Fruit fly (Drosophila melanogaster): ENCODE data around the gene Gr61a.

DNA sequence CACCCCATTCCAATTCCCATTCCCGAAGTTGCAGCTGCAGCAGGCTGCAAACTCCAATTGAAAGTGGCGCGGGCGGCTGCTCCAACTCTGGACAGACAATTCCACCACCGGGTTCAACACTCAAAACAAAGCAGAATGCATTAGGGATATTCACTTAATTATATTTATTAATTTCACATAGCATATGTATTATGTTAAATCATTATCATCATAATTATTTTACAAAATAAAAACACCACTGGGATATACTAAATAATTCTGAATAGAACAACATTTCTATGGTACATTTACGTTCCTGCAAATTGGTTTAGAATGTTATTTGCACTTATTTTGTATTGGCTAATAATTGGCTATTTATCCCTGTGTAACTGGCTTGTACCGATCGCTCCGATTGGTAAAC, 33.8 kb upstream of the Gr61a start:
- TF ChIP-seq CG6792 (GFP tag; optimal IDR thresholded peaks at IDR 0.05) (no peak), CG16779 (tag; optimal IDR thresholded peaks at IDR 0.05) (no peak), OdsH (GFP tag; optimal IDR thresholded peaks at IDR 0.05) (peak; percentile 36), CG34406 (GFP tag; optimal IDR thresholded peaks at IDR 0.05) (no peak), Sox15 (GFP tag; optimal IDR thresholded peaks at IDR 0.05) (no peak), topi (GFP tag; optimal IDR thresholded peaks at IDR 0.05) (peak; percentile 22), achi (GFP tag; optimal IDR thresholded peaks at IDR 0.05) (peak; percentile 14)

Data from whole organism, prepupa.